Worm (Caenorhabditis elegans): ENCODE measurements around the gene Y38E10A.35.

Y38E10A.35 gene

ce11 chrII:12572760-12573159 lies at the start of gene Y38E10A.35:
Y38E10A.35 (minus strand) TSS chrII:12572860.
- no peak for TF ChIP-seq tra-4 (tag; optimal IDR thresholded peaks at IDR 0.05)
- no peak for TF ChIP-seq ets-7 (tag; optimal IDR thresholded peaks at IDR 0.05)
- no peak for TF ChIP-seq hmbx-1 (tag; optimal IDR thresholded peaks at IDR 0.05)
- no peak for TF ChIP-seq sea-1 (GFP tag; conservative IDR thresholded peaks at IDR 0.05)
- TF ChIP-seq ceh-13 (GFP tag; optimal IDR thresholded peaks at IDR 0.05) = no peak
- no peak for TF ChIP-seq pes-1 (GFP tag; IDR thresholded peaks at IDR 0.05)

- TF ChIP-seq aly-1 (tag; optimal IDR thresholded peaks at IDR 0.05) (no peak), pes-1 (GFP tag; IDR thresholded peaks at IDR 0.05) (no peak), tbx-11 (GFP tag; IDR thresholded peaks at IDR 0.05) (no peak), ama-1 (optimal IDR thresholded peaks at IDR 0.05) (no peak), ceh-36 (tag; optimal IDR thresholded peaks at IDR 0.05) (no peak), sea-1 (GFP tag; conservative IDR thresholded peaks at IDR 0.05) (no peak), scrt-1 (GFP tag; IDR thresholded peaks at IDR 0.05) (no peak), F13C5.2 (tag; optimal IDR thresholded peaks at IDR 0.05) (no peak), ceh-13 (GFP tag; optimal IDR thresholded peaks at IDR 0.05) (no peak), tbx-37 (GFP tag; conservative IDR thresholded peaks at IDR 0.05) (no peak), flt-1 (GFP tag; IDR thresholded peaks at IDR 0.05) (no peak), hmg-4 (GFP tag; optimal IDR thresholded peaks at IDR 0.05) (no peak), hmbx-1 (tag; optimal IDR thresholded peaks at IDR 0.05) (no peak), hnd-1 (tag; optimal IDR thresholded peaks at IDR 0.05) (no peak), ets-7 (tag; optimal IDR thresholded peaks at IDR 0.05) (no peak), tra-4 (tag; optimal IDR thresholded peaks at IDR 0.05) (no peak), B0310.2 (tag; optimal IDR thresholded peaks at IDR 0.05) (no peak)
Measured at ce11 chrII:12621908-12622566, 49.4 kb upstream of the Y38E10A.35 start, which contains the start of gene nspe-8. nspe-8 (minus strand) TSS chrII:12621958.

- TF ChIP-seq ama-1 (optimal IDR thresholded peaks at IDR 0.05) (no peak), F13C5.2 (tag; optimal IDR thresholded peaks at IDR 0.05) (no peak), hmg-4 (GFP tag; optimal IDR thresholded peaks at IDR 0.05) (no peak), ceh-13 (GFP tag; optimal IDR thresholded peaks at IDR 0.05) (no peak), tbx-37 (GFP tag; conservative IDR thresholded peaks at IDR 0.05) (no peak), pes-1 (GFP tag; IDR thresholded peaks at IDR 0.05) (no peak), ets-7 (tag; optimal IDR thresholded peaks at IDR 0.05) (no peak), B0310.2 (tag; optimal IDR thresholded peaks at IDR 0.05) (no peak)
Measured at ce11 chrII:12620764-12621163, 48.1 kb upstream of the Y38E10A.35 start, which contains the start of gene nspe-1. nspe-1 (minus strand) TSS chrII:12620864.

ce11 chrII:12619288-12619687 lies 46.6 kb upstream of the Y38E10A.35 start, which contains the start of gene nspe-2:
nspe-2 (minus strand) TSS chrII:12619388.
- TF ChIP-seq ama-1 (optimal IDR thresholded peaks at IDR 0.05) = no peak
- TF ChIP-seq ceh-36 (tag; optimal IDR thresholded peaks at IDR 0.05) = no peak
- TF ChIP-seq F13C5.2 (tag; optimal IDR thresholded peaks at IDR 0.05) = no peak
- no peak for TF ChIP-seq scrt-1 (GFP tag; IDR thresholded peaks at IDR 0.05)
- no peak for TF ChIP-seq tbx-37 (GFP tag; conservative IDR thresholded peaks at IDR 0.05)
- TF ChIP-seq pes-1 (GFP tag; IDR thresholded peaks at IDR 0.05) = no peak
- no peak for TF ChIP-seq hmg-4 (GFP tag; optimal IDR thresholded peaks at IDR 0.05)
- TF ChIP-seq sea-1 (GFP tag; conservative IDR thresholded peaks at IDR 0.05) = no peak
- no peak for TF ChIP-seq tbx-11 (GFP tag; IDR thresholded peaks at IDR 0.05)
- TF ChIP-seq ets-7 (tag; optimal IDR thresholded peaks at IDR 0.05) = no peak
- TF ChIP-seq hmbx-1 (tag; optimal IDR thresholded peaks at IDR 0.05) = no peak

ce11 chrII:12617586-12617985 lies 44.9 kb upstream of the Y38E10A.35 start, which contains the start of gene nspe-3:
nspe-3 (plus strand) TSS chrII:12617886.
- TF ChIP-seq aly-1 (tag; optimal IDR thresholded peaks at IDR 0.05) (no peak), B0310.2 (tag; optimal IDR thresholded peaks at IDR 0.05) (no peak), tra-4 (tag; optimal IDR thresholded peaks at IDR 0.05) (no peak), ama-1 (optimal IDR thresholded peaks at IDR 0.05) (no peak), tbx-37 (GFP tag; conservative IDR thresholded peaks at IDR 0.05) (no peak), ceh-13 (GFP tag; optimal IDR thresholded peaks at IDR 0.05) (no peak), ets-7 (tag; optimal IDR thresholded peaks at IDR 0.05) (no peak), scrt-1 (GFP tag; IDR thresholded peaks at IDR 0.05) (no peak), hmbx-1 (tag; optimal IDR thresholded peaks at IDR 0.05) (no peak), hnd-1 (tag; optimal IDR thresholded peaks at IDR 0.05) (no peak), tbx-11 (GFP tag; IDR thresholded peaks at IDR 0.05) (no peak), hmg-4 (GFP tag; optimal IDR thresholded peaks at IDR 0.05) (no peak), flt-1 (GFP tag; IDR thresholded peaks at IDR 0.05) (no peak), pes-1 (GFP tag; IDR thresholded peaks at IDR 0.05) (no peak), sea-1 (GFP tag; conservative IDR thresholded peaks at IDR 0.05) (no peak)

- TF ChIP-seq hnd-1 (tag; optimal IDR thresholded peaks at IDR 0.05) (no peak), ceh-13 (GFP tag; optimal IDR thresholded peaks at IDR 0.05) (no peak), flt-1 (GFP tag; IDR thresholded peaks at IDR 0.05) (no peak)
Measured at ce11 chrII:12616081-12616480, 43.4 kb upstream of the Y38E10A.35 start, which contains the start of gene nspe-6. nspe-6 (minus strand) TSS chrII:12616181.

ce11 chrII:12615413-12615812 lies 42.8 kb upstream of the Y38E10A.35 start:
- TF ChIP-seq ceh-13 (GFP tag; optimal IDR thresholded peaks at IDR 0.05) (no peak), scrt-1 (GFP tag; IDR thresholded peaks at IDR 0.05) (no peak), hmbx-1 (tag; optimal IDR thresholded peaks at IDR 0.05) (no peak), tbx-11 (GFP tag; IDR thresholded peaks at IDR 0.05) (no peak), tbx-37 (GFP tag; conservative IDR thresholded peaks at IDR 0.05) (no peak), hnd-1 (tag; optimal IDR thresholded peaks at IDR 0.05) (no peak), B0310.2 (tag; optimal IDR thresholded peaks at IDR 0.05) (no peak), ama-1 (optimal IDR thresholded peaks at IDR 0.05) (no peak), flt-1 (GFP tag; IDR thresholded peaks at IDR 0.05) (no peak), sea-1 (GFP tag; conservative IDR thresholded peaks at IDR 0.05) (no peak), F13C5.2 (tag; optimal IDR thresholded peaks at IDR 0.05) (no peak), ceh-36 (tag; optimal IDR thresholded peaks at IDR 0.05) (no peak), hmg-4 (GFP tag; optimal IDR thresholded peaks at IDR 0.05) (no peak), aly-1 (tag; optimal IDR thresholded peaks at IDR 0.05) (no peak)
